Worm (Caenorhabditis elegans) whole organism, L4/young adult: ENCODE data around the gene K11D12.8.

ENCODE experiments used
- W03F9.2 ChIP-seq: fragments of 150-350 bp; optimal IDR thresholded peaks from 2 replicates; lab custom pipeline; 2014; ENCODE audit warnings: missing biosample characterization, missing genetic modification characterization
- dao-5 ChIP-seq: sonication (generic microtip); optimal IDR thresholded peaks from 2 replicates; lab custom pipeline; 2016; ENCODE audit warnings: missing genotype, missing genetic modification characterization, moderate library complexity, missing compliant biosample characterization
- him-1 ChIP-seq: sonication (generic microtip); optimal IDR thresholded peaks from 2 replicates; lab custom pipeline; 2016; ENCODE audit warnings: missing genotype, missing genetic modification reagents, missing genetic modification characterization, missing compliant biosample characterization

DNA sequence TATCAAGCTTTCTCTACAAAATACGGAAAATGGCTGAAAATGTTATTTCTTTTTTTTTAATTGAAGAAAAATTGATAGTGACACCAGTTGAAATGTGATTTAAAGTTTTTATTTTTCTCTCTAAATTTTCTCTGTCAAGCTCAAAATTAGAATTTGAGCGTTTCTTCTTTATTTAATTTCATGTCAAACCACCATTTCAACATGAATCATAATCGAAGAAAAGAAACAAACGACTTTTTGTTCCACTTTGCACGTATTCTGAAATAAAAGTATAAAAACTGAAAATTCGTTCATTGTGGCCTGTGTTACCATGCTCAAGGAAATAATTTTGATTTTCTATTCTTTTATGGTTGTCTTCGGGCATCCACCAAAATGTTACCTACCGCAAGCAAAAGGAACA is 7.7 kb downstream of the K11D12.8 start, which contains the start of gene K11D12.13:
- TF ChIP-seq him-1 (no peak), dao-5 (no peak), W03F9.2 (tag; lab: Kevin White, UChicago) (no peak)
